Fruit fly (Drosophila melanogaster) whole organism, embryonic: ENCODE data around the gene Usp30.

ENCODE experiments used
- Asciz ChIP-seq: fragments of 200-800 bp; sonication (Bioruptor generic); optimal IDR thresholded peaks from 2 replicates; lab custom pipeline; 2017; ENCODE audit warnings: missing biosample characterization, mild to moderate bottlenecking, missing genetic modification characterization, missing genetic modification reagents
- CG13424 ChIP-seq: fragments of 200-800 bp; sonication (Bioruptor generic); optimal IDR thresholded peaks from 2 replicates; lab custom pipeline; 2019; ENCODE audit warnings: missing biosample characterization, mild to moderate bottlenecking, missing genetic modification characterization, moderate library complexity
- CG13624 ChIP-seq: fragments of 200-800 bp; sonication (Bioruptor generic); optimal IDR thresholded peaks from 2 replicates; lab custom pipeline; 2016; ENCODE audit warnings: missing biosample characterization, missing genetic modification characterization
- CG14014 ChIP-seq: fragments of 200-800 bp; sonication (Bioruptor generic); IDR thresholded peaks from 2 replicates; pipeline ENCODE4 v1.3.6; 2022; ENCODE audit warnings: missing biosample characterization, missing genetic modification characterization
- CG1529 ChIP-seq: fragments of 200-800 bp; sonication (Bioruptor generic); optimal IDR thresholded peaks from 3 replicates; lab custom pipeline; 2018; ENCODE audit warnings: missing biosample characterization, missing genetic modification characterization
- CG15696 ChIP-seq: fragments of 200-800 bp; sonication (Bioruptor generic); optimal IDR thresholded peaks from 2 replicates; lab custom pipeline; 2019; ENCODE audit warnings: missing biosample characterization, mild to moderate bottlenecking, missing genetic modification characterization, moderate library complexity
- CG16813 ChIP-seq: fragments of 200-800 bp; sonication (Bioruptor generic); IDR thresholded peaks from 3 replicates; pipeline ENCODE4 v1.3.6; 2022; ENCODE audit warnings: missing biosample characterization, missing genetic modification characterization; ENCODE audit not compliant: partially characterized antibody
- CG17829 ChIP-seq: fragments of 200-800 bp; optimal IDR thresholded peaks from 2 replicates; lab custom pipeline; 2019; ENCODE audit warnings: missing biosample characterization, mild to moderate bottlenecking, missing genetic modification characterization, moderate library complexity
- CG2678 ChIP-seq: fragments of 200-800 bp; sonication (Bioruptor generic); optimal IDR thresholded peaks from 3 replicates; lab custom pipeline; 2019; ENCODE audit warnings: missing biosample characterization, mild to moderate bottlenecking, missing genetic modification characterization, moderate library complexity
- CG33213 ChIP-seq: fragments of 200-800 bp; sonication (Bioruptor generic); optimal IDR thresholded peaks from 3 replicates; lab custom pipeline; 2016; ENCODE audit warnings: missing biosample characterization, missing genetic modification characterization
- CG3838 ChIP-seq: fragments of 200-800 bp; sonication (Bioruptor generic); optimal IDR thresholded peaks from 3 replicates; lab custom pipeline; 2016; ENCODE audit warnings: missing biosample characterization, missing genetic modification characterization
- CG3847 ChIP-seq: fragments of 200-800 bp; sonication (Bioruptor generic); IDR thresholded peaks from 2 replicates; pipeline ENCODE4 v1.3.6; 2022; ENCODE audit warnings: missing biosample characterization, missing genetic modification characterization
- CG43689 ChIP-seq: fragments of 200-800 bp; sonication (Bioruptor generic); IDR thresholded peaks from 2 replicates; pipeline ENCODE4 v1.3.6; 2022; ENCODE audit warnings: missing biosample characterization, missing genetic modification characterization
- CG9932 ChIP-seq: fragments of 200-800 bp; sonication (Bioruptor generic); IDR thresholded peaks from 2 replicates; pipeline ENCODE4 v1.3.6; 2022; ENCODE audit warnings: missing biosample characterization, missing genetic modification characterization
- Dp ChIP-seq: fragments of 200-800 bp; sonication (Bioruptor generic); optimal IDR thresholded peaks from 2 replicates; lab custom pipeline; 2018; ENCODE audit warnings: missing biosample characterization, mild to moderate bottlenecking, missing genetic modification characterization, moderate library complexity
- E2f2 ChIP-seq: fragments of 200-800 bp; sonication (Bioruptor generic); IDR thresholded peaks from 2 replicates; pipeline ENCODE4 v1.3.6; 2022; ENCODE audit warnings: missing biosample characterization, missing genetic modification characterization
- H2.0 ChIP-seq: fragments of 200-800 bp; sonication (Bioruptor generic); IDR thresholded peaks from 2 replicates; pipeline ENCODE4 v1.3.6; 2022; ENCODE audit warnings: missing biosample characterization, missing genetic modification characterization
- HLH3B ChIP-seq: fragments of 200-800 bp; sonication (Bioruptor generic); IDR thresholded peaks from 2 replicates; pipeline ENCODE4 v1.3.6; 2022; ENCODE audit warnings: missing biosample characterization, missing genetic modification characterization
- HLH54F ChIP-seq: fragments of 200-800 bp; sonication (Bioruptor generic); optimal IDR thresholded peaks from 3 replicates; lab custom pipeline; 2016; ENCODE audit warnings: missing biosample characterization, missing genetic modification characterization
- Hr3 ChIP-seq: fragments of 200-800 bp; sonication (Bioruptor generic); optimal IDR thresholded peaks from 3 replicates; lab custom pipeline; 2016; ENCODE audit warnings: missing biosample characterization, missing genetic modification characterization
- Hr78 ChIP-seq, 2 experiments: fragments of 200-800 bp in 1 of 2; fragments of >200 bp in 1 of 2; sonication (Bioruptor generic) in 1 of 2; optimal IDR thresholded peaks; 2 replicates each; lab custom pipeline; 2017 to 2019; ENCODE audit warnings: missing biosample characterization in 2 of 2, missing genetic modification characterization in 2 of 2, mild to moderate bottlenecking in 1 of 2, moderate library complexity in 1 of 2
- Lhr ChIP-seq: fragments of 200-800 bp; sonication (Bioruptor generic); optimal IDR thresholded peaks from 3 replicates; lab custom pipeline; 2017; ENCODE audit warnings: mild to moderate bottlenecking, missing biosample characterization, missing genetic modification reagents, missing genetic modification characterization
- Max ChIP-seq: fragments of 200-800 bp; sonication (Bioruptor generic); optimal IDR thresholded peaks from 2 replicates; lab custom pipeline; 2016; ENCODE audit warnings: missing biosample characterization, mild to moderate bottlenecking, missing genetic modification characterization
- Med ChIP-seq: fragments of 200-800 bp; sonication (Bioruptor generic); peaks from one replicate; lab custom pipeline; 2016; ENCODE audit warnings: missing biosample characterization, missing genetic modification characterization, mild to moderate bottlenecking, inconsistent platforms, moderate library complexity
- NC2α ChIP-seq: fragments of 200-800 bp; sonication (Bioruptor generic); optimal IDR thresholded peaks from 2 replicates; lab custom pipeline; 2016; ENCODE audit warnings: missing biosample characterization, missing genetic modification characterization
- Poxn ChIP-seq: fragments of 200-800 bp; sonication (Bioruptor generic); IDR thresholded peaks from 2 replicates; pipeline ENCODE4 v1.3.6; 2022; ENCODE audit warnings: missing biosample characterization, missing genetic modification characterization
- Ravus ChIP-seq: fragments of 200-800 bp; sonication (Bioruptor generic); IDR thresholded peaks from 2 replicates; pipeline ENCODE4 v1.3.6; 2022; ENCODE audit warnings: missing biosample characterization, missing genetic modification characterization
- ac ChIP-seq: fragments of 200-800 bp; sonication (Bioruptor generic); optimal IDR thresholded peaks from 3 replicates; lab custom pipeline; 2017; ENCODE audit warnings: missing biosample characterization, mild to moderate bottlenecking, missing genetic modification characterization
- bowl ChIP-seq: fragments of 200-800 bp; sonication (Bioruptor generic); IDR thresholded peaks from 2 replicates; pipeline ENCODE4 v1.3.6; 2022; ENCODE audit warnings: missing biosample characterization, missing genetic modification characterization
- chif ChIP-seq, 2 experiments: fragments of 200-800 bp; sonication (Bioruptor generic); optimal IDR thresholded peaks; 3 replicates each; lab custom pipeline; 2016; ENCODE audit warnings: missing biosample characterization in 2 of 2, missing genetic modification characterization in 2 of 2
- chn ChIP-seq: fragments of 200-800 bp; sonication (Bioruptor generic); optimal IDR thresholded peaks from 2 replicates; lab custom pipeline; 2016; ENCODE audit warnings: missing biosample characterization, missing genetic modification characterization
- exex ChIP-seq: fragments of 200-800 bp; sonication (Bioruptor generic); optimal IDR thresholded peaks from 4 replicates; lab custom pipeline; 2018; ENCODE audit warnings: missing biosample characterization, mild to moderate bottlenecking, missing genetic modification characterization, moderate library complexity
- eyg ChIP-seq: fragments of 200-800 bp; sonication (Bioruptor generic); optimal IDR thresholded peaks from 3 replicates; lab custom pipeline; 2016; ENCODE audit warnings: missing biosample characterization, missing genetic modification characterization
- fd102C ChIP-seq: fragments of 200-800 bp; sonication (Bioruptor generic); optimal IDR thresholded peaks from 2 replicates; lab custom pipeline; 2018; ENCODE audit warnings: missing biosample characterization, mild to moderate bottlenecking, missing genetic modification characterization, moderate library complexity
- fd64A ChIP-seq: fragments of 200-800 bp; sonication (Bioruptor generic); optimal IDR thresholded peaks from 3 replicates; lab custom pipeline; 2018; ENCODE audit warnings: missing biosample characterization, mild to moderate bottlenecking, missing genetic modification characterization
- fd96Cb ChIP-seq: fragments of 200-800 bp; sonication (Bioruptor generic); optimal IDR thresholded peaks from 2 replicates; lab custom pipeline; 2018; ENCODE audit warnings: missing biosample characterization, mild to moderate bottlenecking, missing genetic modification characterization, moderate library complexity
- grau ChIP-seq: fragments of 200-800 bp; optimal IDR thresholded peaks from 3 replicates; lab custom pipeline; 2019; ENCODE audit warnings: missing biosample characterization, mild to moderate bottlenecking, missing genetic modification characterization, moderate library complexity
- hbn ChIP-seq: fragments of 200-800 bp; sonication (Bioruptor generic); IDR thresholded peaks from 2 replicates; pipeline ENCODE4 v1.3.6; 2022; ENCODE audit warnings: missing biosample characterization, missing genetic modification characterization; ENCODE audit not compliant: partially characterized antibody
- insv ChIP-seq, 2 experiments: fragments of 200-800 bp; sonication (Bioruptor generic); optimal IDR thresholded peaks; 3 replicates each; lab custom pipeline; 2016 to 2018; ENCODE audit warnings: missing biosample characterization in 2 of 2, missing genetic modification characterization in 2 of 2
- mld ChIP-seq: fragments of 200-800 bp; sonication (Bioruptor generic); IDR thresholded peaks from 3 replicates; pipeline ENCODE4 v1.3.6; 2022; ENCODE audit warnings: missing biosample characterization, missing genetic modification characterization; ENCODE audit not compliant: partially characterized antibody
- pan ChIP-seq, 4 experiments: fragments of >200 bp in 3 of 4; fragments of 200-800 bp in 1 of 4; sonication (Bioruptor generic) in 1 of 4; optimal IDR thresholded peaks in 3 of 4; IDR thresholded peaks in 1 of 4; 2 replicates each; pipeline versions ENCODE4 v1.3.6 to Lab custom; 2017 to 2022; ENCODE audit warnings: missing biosample characterization in 2 of 4, missing genetic modification characterization in 2 of 4, mixed read lengths in 1 of 4
- pb ChIP-seq: fragments of 200-800 bp; sonication (Bioruptor generic); optimal IDR thresholded peaks from 3 replicates; lab custom pipeline; 2016; ENCODE audit warnings: missing biosample characterization, missing genetic modification characterization
- pfk ChIP-seq: fragments of 200-800 bp; sonication (Bioruptor generic); optimal IDR thresholded peaks from 2 replicates; lab custom pipeline; 2018; ENCODE audit warnings: missing biosample characterization, mild to moderate bottlenecking, missing genetic modification characterization, moderate library complexity
- prd ChIP-seq, 3 experiments: fragments of >200 bp in 2 of 3; fragments of 200-800 bp in 1 of 3; sonication (Bioruptor generic) in 1 of 3; optimal IDR thresholded peaks in 2 of 3; IDR thresholded peaks in 1 of 3; 2 replicates in 2 of 3; 3 replicates in 1 of 3; pipeline versions ENCODE4 v1.3.6 to Lab custom; 2017 to 2022; ENCODE audit warnings: missing biosample characterization in 1 of 3, missing genetic modification characterization in 1 of 3
- trem ChIP-seq: fragments of 200-800 bp; optimal IDR thresholded peaks from 3 replicates; lab custom pipeline; 2019; ENCODE audit warnings: missing biosample characterization, mild to moderate bottlenecking, missing genetic modification characterization, moderate library complexity
- twi ChIP-seq: fragments of 200-800 bp; optimal IDR thresholded peaks from 2 replicates; lab custom pipeline; 2019; ENCODE audit warnings: missing biosample characterization, mild to moderate bottlenecking, missing genetic modification characterization, moderate library complexity
- zen ChIP-seq: fragments of 200-800 bp; sonication (Bioruptor generic); optimal IDR thresholded peaks from 3 replicates; lab custom pipeline; 2018; ENCODE audit warnings: missing biosample characterization, mild to moderate bottlenecking, missing genetic modification characterization, moderate library complexity

The Usp30 gene

dm6 chrX:5895821-5896550, 16.4 kb upstream of the Usp30 start (continued):
- TF ChIP-seq pb (GFP tag; lab: Kevin White, UChicago) (peak; percentile 84), HLH3B (GFP tag; lab: Robert Waterston, UW) (peak; percentile 93), pan (optimal IDR thresholded peaks at IDR 0.05; lab: Kevin White, UChicago) (no peak), pan (GFP tag; optimal IDR thresholded peaks at IDR 0.05 in 1 of 2, IDR thresholded peaks at IDR 0.05 in 1 of 2) (peak in 1 of 2 experiments; percentile 92), CG33213 (peak; percentile 68), mld (no peak), CG17829 (peak; percentile 91), Med (peak; percentile 99), CG1529 (peak; percentile 92), twi (tag; lab: Kevin White, UChicago) (peak; percentile 67), CG3847 (GFP tag; lab: Robert Waterston, UW) (peak; percentile 76), CG15696 (tag; lab: Kevin White, UChicago) (peak; percentile 15), CG13424 (tag; lab: Kevin White, UChicago) (peak; percentile 82), Max (GFP tag; lab: Kevin White, UChicago) (peak; percentile 74), chn (peak; percentile 88), pfk (GFP tag; lab: Kevin White, UChicago) (no peak), Lhr (GFP tag; lab: Kevin White, UChicago) (peak; percentile 80), CG43689 (GFP tag; lab: Robert Waterston, UW) (peak; percentile 45; the same call in 1 of the 2 replicates), H2.0 (GFP tag; lab: Robert Waterston, UW) (peak; percentile 89), Hr78 (GFP tag; optimal IDR thresholded peaks at IDR 0.05; lab: Kevin White, UChicago) (peak in 1 of 2 experiments; percentile 79), CG14014 (GFP tag; lab: Robert Waterston, UW) (peak; percentile 90), Hr3 (GFP tag; lab: Kevin White, UChicago) (peak; percentile 87), grau (tag; lab: Kevin White, UChicago) (peak; percentile 79), ac (GFP tag; lab: Kevin White, UChicago) (peak; percentile 61), CG13624 (GFP tag; lab: Kevin White, UChicago) (peak; percentile 80), Ravus (peak; percentile 76), exex (tag; lab: Kevin White, UChicago) (no peak), eyg (GFP tag; lab: Kevin White, UChicago) (peak; percentile 82), HLH54F (peak; percentile 83), CG9932 (peak; percentile 75), chif (GFP tag; optimal IDR thresholded peaks at IDR 0.05; lab: Kevin White, UChicago) (peak; percentile 92), CG3838 (GFP tag; lab: Kevin White, UChicago) (peak; percentile 44), bowl (GFP tag; lab: Robert Waterston, UW) (peak; percentile 85), trem (tag; lab: Kevin White, UChicago) (peak; percentile 75), CG16813 (GFP tag; lab: Robert Waterston, UW) (no peak), Asciz (GFP tag; lab: Kevin White, UChicago) (peak; percentile 89), zen (tag; lab: Kevin White, UChicago) (peak; percentile 72), CG2678 (peak; percentile 88), fd102C (GFP tag; lab: Kevin White, UChicago) (no peak), hbn (GFP tag; lab: Robert Waterston, UW) (no peak), fd64A (GFP tag; lab: Kevin White, UChicago) (peak; percentile 84), NC2α (GFP tag; lab: Kevin White, UChicago) (peak; percentile 78), fd96Cb (tag; lab: Kevin White, UChicago) (peak; percentile 92), prd (optimal IDR thresholded peaks at IDR 0.05; lab: Kevin White, UChicago) (no peak), prd (GFP tag; IDR thresholded peaks at IDR 0.05; lab: Robert Waterston, UW) (peak; percentile 92), insv (GFP tag; optimal IDR thresholded peaks at IDR 0.05; lab: Kevin White, UChicago) (no peak), Poxn (GFP tag; lab: Robert Waterston, UW) (no peak), Dp (no peak), E2f2 (peak; percentile 70; the same call in 1 of the 2 replicates)
